Fruit fly (Drosophila melanogaster) whole organism, prepupa: ENCODE data around the gene CG33648.

ENCODE experiments used
- CG10631 ChIP-seq: fragments of 200-800 bp; sonication (Bioruptor generic); optimal IDR thresholded peaks from 2 replicates; lab custom pipeline; 2016; ENCODE audit warnings: missing biosample characterization, missing genetic modification characterization
- CG11762 ChIP-seq: fragments of 200-800 bp; sonication (Bioruptor generic); optimal IDR thresholded peaks from 3 replicates; lab custom pipeline; 2016; ENCODE audit warnings: missing biosample characterization, missing genetic modification characterization; ENCODE audit not compliant: insufficient read depth
- CG11902 ChIP-seq: fragments of 200-800 bp; sonication (Bioruptor generic); optimal IDR thresholded peaks from 3 replicates; lab custom pipeline; 2016; ENCODE audit warnings: missing biosample characterization, missing genetic modification characterization
- CG15336 ChIP-seq: fragments of 200-800 bp; sonication (Bioruptor generic); IDR thresholded peaks from 2 replicates; pipeline ENCODE4 v1.3.6; 2022; ENCODE audit warnings: missing biosample characterization, missing genetic modification characterization
- CG1621 ChIP-seq: fragments of 200-800 bp; sonication (Bioruptor generic); optimal IDR thresholded peaks from 3 replicates; lab custom pipeline; 2018; ENCODE audit warnings: missing biosample characterization, mild to moderate bottlenecking, missing genetic modification characterization
- CG16779 ChIP-seq: fragments of 200-800 bp; sonication (Bioruptor generic); optimal IDR thresholded peaks from 3 replicates; lab custom pipeline; 2017; ENCODE audit warnings: missing biosample characterization, mild to moderate bottlenecking, missing genetic modification characterization
- CG3032 ChIP-seq: fragments of 200-800 bp; optimal IDR thresholded peaks from 2 replicates; lab custom pipeline; 2019; ENCODE audit warnings: missing biosample characterization, mild to moderate bottlenecking, missing genetic modification characterization, moderate library complexity
- CG32006 ChIP-seq: fragments of 200-800 bp; sonication (Bioruptor generic); optimal IDR thresholded peaks from 3 replicates; lab custom pipeline; 2017; ENCODE audit warnings: missing biosample characterization, mild to moderate bottlenecking, missing genetic modification characterization
- CG3919 ChIP-seq: fragments of 200-800 bp; sonication (Bioruptor generic); optimal IDR thresholded peaks from 3 replicates; lab custom pipeline; 2016; ENCODE audit warnings: missing biosample characterization, missing genetic modification characterization
- CG4318 ChIP-seq: fragments of 200-800 bp; sonication (Bioruptor generic); optimal IDR thresholded peaks from 3 replicates; lab custom pipeline; 2017; ENCODE audit warnings: missing biosample characterization, mild to moderate bottlenecking, missing genetic modification characterization
- CG6163 ChIP-seq: fragments of 200-800 bp; sonication (Bioruptor generic); IDR thresholded peaks from 3 replicates; pipeline ENCODE4 v1.3.6; 2022; ENCODE audit warnings: missing biosample characterization, missing genetic modification characterization
- CG6276 ChIP-seq: fragments of 200-800 bp; sonication (Bioruptor generic); optimal IDR thresholded peaks from 2 replicates; lab custom pipeline; 2017; ENCODE audit warnings: missing biosample characterization, mild to moderate bottlenecking, missing genetic modification characterization
- CG6792 ChIP-seq: fragments of 200-800 bp; sonication (Bioruptor generic); optimal IDR thresholded peaks from 3 replicates; lab custom pipeline; 2016; ENCODE audit warnings: missing biosample characterization, missing genetic modification characterization
- CG6854 ChIP-seq: fragments of 200-800 bp; sonication (Bioruptor generic); optimal IDR thresholded peaks from 2 replicates; lab custom pipeline; 2017; ENCODE audit warnings: missing biosample characterization, mild to moderate bottlenecking, missing genetic modification characterization
- CG8119 ChIP-seq: fragments of 200-800 bp; sonication (Bioruptor generic); IDR thresholded peaks from 3 replicates; pipeline ENCODE4 v1.3.6; 2022; ENCODE audit warnings: missing biosample characterization, missing genetic modification characterization
- CG8319 ChIP-seq: fragments of 200-800 bp; sonication (Bioruptor generic); optimal IDR thresholded peaks from 3 replicates; lab custom pipeline; 2016; ENCODE audit warnings: missing biosample characterization, missing genetic modification characterization
- Eip75B ChIP-seq: fragments of 200-800 bp; sonication (Bioruptor generic); optimal IDR thresholded peaks from 3 replicates; lab custom pipeline; 2016; ENCODE audit warnings: missing biosample characterization, missing genetic modification characterization
- Eip78C ChIP-seq: fragments of 200-800 bp; sonication (Bioruptor generic); peaks from one replicate; lab custom pipeline; 2016; ENCODE audit warnings: missing biosample characterization, missing genetic modification characterization
- Eip93F ChIP-seq: fragments of 200-800 bp; sonication (Bioruptor generic); optimal IDR thresholded peaks from 2 replicates; lab custom pipeline; 2016; ENCODE audit warnings: missing biosample characterization, mild to moderate bottlenecking, missing genetic modification characterization
- Ets96B ChIP-seq: fragments of 200-800 bp; optimal IDR thresholded peaks from 2 replicates; lab custom pipeline; 2019; ENCODE audit warnings: missing biosample characterization, mild to moderate bottlenecking, missing genetic modification characterization, moderate library complexity
- Gug ChIP-seq: fragments of 200-800 bp; sonication (Bioruptor generic); IDR thresholded peaks from 2 replicates; pipeline ENCODE4 v1.3.6; 2022; ENCODE audit warnings: missing biosample characterization, missing genetic modification characterization
- Hr39 ChIP-seq: fragments of 200-800 bp; sonication (Bioruptor generic); optimal IDR thresholded peaks from 2 replicates; lab custom pipeline; 2016; ENCODE audit warnings: missing biosample characterization, missing genetic modification characterization
- Hr4 ChIP-seq: fragments of 200-800 bp; sonication (Bioruptor generic); optimal IDR thresholded peaks from 3 replicates; lab custom pipeline; 2016; ENCODE audit warnings: missing biosample characterization, missing genetic modification characterization
- Lpt ChIP-seq: fragments of 200-800 bp; sonication (Bioruptor generic); optimal IDR thresholded peaks from 3 replicates; lab custom pipeline; 2016; ENCODE audit warnings: missing biosample characterization, missing genetic modification characterization
- Smox ChIP-seq: fragments of 200-800 bp; sonication (Bioruptor generic); optimal IDR thresholded peaks from 3 replicates; lab custom pipeline; 2016; ENCODE audit warnings: missing biosample characterization, missing genetic modification characterization
- Sox102F ChIP-seq: fragments of 200-800 bp; sonication (Bioruptor generic); optimal IDR thresholded peaks from 2 replicates; lab custom pipeline; 2016; ENCODE audit warnings: missing biosample characterization, mild to moderate bottlenecking, missing genetic modification characterization
- Sox14 ChIP-seq: fragments of 200-800 bp; sonication (Bioruptor generic); optimal IDR thresholded peaks from 3 replicates; lab custom pipeline; 2016; ENCODE audit warnings: missing biosample characterization, missing genetic modification characterization
- Sox15 ChIP-seq: fragments of 200-800 bp; sonication (Bioruptor generic); optimal IDR thresholded peaks from 3 replicates; lab custom pipeline; 2016; ENCODE audit warnings: missing biosample characterization, missing genetic modification characterization
- achi ChIP-seq: fragments of 200-800 bp; sonication (Bioruptor generic); optimal IDR thresholded peaks from 3 replicates; lab custom pipeline; 2016; ENCODE audit warnings: missing biosample characterization, missing genetic modification characterization
- acj6 ChIP-seq: fragments of 200-800 bp; sonication (Bioruptor generic); optimal IDR thresholded peaks from 3 replicates; lab custom pipeline; 2016; ENCODE audit warnings: missing biosample characterization, missing genetic modification characterization
- cyc ChIP-seq: fragments of 200-800 bp; sonication (Bioruptor generic); optimal IDR thresholded peaks from 3 replicates; lab custom pipeline; 2016; ENCODE audit warnings: missing biosample characterization, missing genetic modification characterization
- dac ChIP-seq: fragments of 200-800 bp; sonication (Bioruptor generic); optimal IDR thresholded peaks from 2 replicates; lab custom pipeline; 2017; ENCODE audit warnings: missing biosample characterization, mild to moderate bottlenecking, missing genetic modification characterization
- dsx ChIP-seq: fragments of 200-800 bp; optimal IDR thresholded peaks from 3 replicates; lab custom pipeline; 2019; ENCODE audit warnings: missing biosample characterization, mild to moderate bottlenecking, missing genetic modification characterization, moderate library complexity; ENCODE audit not compliant: poor library complexity, severe bottlenecking
- eg ChIP-seq: fragments of 200-800 bp; sonication (Bioruptor generic); IDR thresholded peaks from 3 replicates; pipeline ENCODE4 v1.3.6; 2022; ENCODE audit warnings: missing biosample characterization, missing genetic modification characterization
- fkh ChIP-seq: fragments of 200-800 bp; sonication (Bioruptor generic); optimal IDR thresholded peaks from 3 replicates; lab custom pipeline; 2017; ENCODE audit warnings: missing biosample characterization, mild to moderate bottlenecking, missing genetic modification characterization, moderate library complexity
- lz ChIP-seq: fragments of 200-800 bp; sonication (Bioruptor generic); optimal IDR thresholded peaks from 3 replicates; lab custom pipeline; 2016; ENCODE audit warnings: missing biosample characterization, missing genetic modification characterization
- pdm3 ChIP-seq: fragments of 200-800 bp; sonication (Bioruptor generic); optimal IDR thresholded peaks from 3 replicates; lab custom pipeline; 2016; ENCODE audit warnings: missing biosample characterization, missing genetic modification characterization
- salr ChIP-seq, 2 experiments: fragments of 200-800 bp; sonication (Bioruptor generic); optimal IDR thresholded peaks; 3 replicates each; lab custom pipeline; 2016 to 2018; ENCODE audit warnings: missing biosample characterization in 2 of 2, missing genetic modification characterization in 2 of 2, mild to moderate bottlenecking in 1 of 2
- svp ChIP-seq: fragments of 200-800 bp; sonication (Bioruptor generic); peaks from one replicate; lab custom pipeline; 2016; ENCODE audit warnings: missing biosample characterization, missing genetic modification characterization
- vri ChIP-seq: fragments of 200-800 bp; sonication (Bioruptor generic); optimal IDR thresholded peaks from 3 replicates; lab custom pipeline; 2016; ENCODE audit warnings: missing biosample characterization, mild to moderate bottlenecking, missing genetic modification characterization

The CG33648 gene

dm6 chr2L:14484872-14485271, 39.2 kb upstream of the CG33648 start:
- TF ChIP-seq Ets96B (tag; lab: Kevin White, UChicago) (no peak), CG15336 (GFP tag; lab: Robert Waterston, UW) (no peak), CG11762 (GFP tag; lab: Kevin White, UChicago) (no peak), fkh (no peak), dac (GFP tag; lab: Kevin White, UChicago) (no peak), CG3919 (no peak), achi (GFP tag; lab: Kevin White, UChicago) (no peak), CG6276 (GFP tag; lab: Kevin White, UChicago) (no peak), Eip78C (GFP tag; lab: Kevin White, UChicago) (no peak), salr (GFP tag; optimal IDR thresholded peaks at IDR 0.05; lab: Kevin White, UChicago) (no peak), vri (GFP tag; lab: Kevin White, UChicago) (no peak), CG6792 (GFP tag; lab: Kevin White, UChicago) (no peak), Eip93F (GFP tag; lab: Kevin White, UChicago) (no peak), CG11902 (GFP tag; lab: Kevin White, UChicago) (no peak)

dm6 chr2L:14486066-14486753, 37.9 kb upstream of the CG33648 start:
- TF ChIP-seq pdm3 = no peak
- no peak for TF ChIP-seq dsx
- no peak for TF ChIP-seq Sox14 (GFP tag; lab: Kevin White, UChicago)
- TF ChIP-seq, all 60 proteins: peak for 0

DNA sequence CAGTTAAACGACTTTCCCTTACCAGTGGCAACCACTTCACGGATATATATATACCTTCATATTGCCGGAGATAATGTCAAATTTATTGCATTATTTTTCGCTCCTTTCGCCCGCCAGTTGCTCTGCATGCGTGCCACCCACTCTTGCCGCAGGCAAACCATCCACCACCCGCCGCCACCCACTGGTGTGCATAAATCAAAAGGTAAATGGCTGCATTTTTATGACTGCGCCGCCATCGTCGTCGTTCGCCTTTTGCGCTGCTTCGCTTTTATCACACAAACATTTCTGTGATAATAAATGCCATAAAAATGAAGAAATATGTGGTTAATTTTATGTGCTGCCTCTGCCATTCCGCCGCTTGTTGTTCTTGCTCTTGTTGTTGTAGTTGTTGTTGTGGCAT, 36.0 kb upstream of the CG33648 start:
- TF ChIP-seq CG16779 (tag; lab: Kevin White, UChicago) (no peak), Ets96B (tag; lab: Kevin White, UChicago) (no peak), CG6163 (0 out of 3 replicates have a peak, but pooled peaks have one; percentile 20), Eip78C (GFP tag; lab: Kevin White, UChicago) (peak; percentile 51)

dm6 chr2L:14488866-14489462, 35.1 kb upstream of the CG33648 start:
- no peak for TF ChIP-seq eg (GFP tag; lab: Robert Waterston, UW)
- no peak for TF ChIP-seq CG32006
- no peak for TF ChIP-seq dsx
- TF ChIP-seq Lpt = no peak
- no peak for TF ChIP-seq Hr39
- no peak for TF ChIP-seq fkh
- no peak for TF ChIP-seq CG6854 (GFP tag; lab: Kevin White, UChicago)
- no peak for TF ChIP-seq acj6 (GFP tag; lab: Kevin White, UChicago)
- TF ChIP-seq cyc (GFP tag; lab: Kevin White, UChicago) = no peak
- no peak for TF ChIP-seq CG4318 (GFP tag; lab: Kevin White, UChicago)
- no peak for TF ChIP-seq Eip78C (GFP tag; lab: Kevin White, UChicago)
- no peak for TF ChIP-seq CG11902 (GFP tag; lab: Kevin White, UChicago)

DNA sequence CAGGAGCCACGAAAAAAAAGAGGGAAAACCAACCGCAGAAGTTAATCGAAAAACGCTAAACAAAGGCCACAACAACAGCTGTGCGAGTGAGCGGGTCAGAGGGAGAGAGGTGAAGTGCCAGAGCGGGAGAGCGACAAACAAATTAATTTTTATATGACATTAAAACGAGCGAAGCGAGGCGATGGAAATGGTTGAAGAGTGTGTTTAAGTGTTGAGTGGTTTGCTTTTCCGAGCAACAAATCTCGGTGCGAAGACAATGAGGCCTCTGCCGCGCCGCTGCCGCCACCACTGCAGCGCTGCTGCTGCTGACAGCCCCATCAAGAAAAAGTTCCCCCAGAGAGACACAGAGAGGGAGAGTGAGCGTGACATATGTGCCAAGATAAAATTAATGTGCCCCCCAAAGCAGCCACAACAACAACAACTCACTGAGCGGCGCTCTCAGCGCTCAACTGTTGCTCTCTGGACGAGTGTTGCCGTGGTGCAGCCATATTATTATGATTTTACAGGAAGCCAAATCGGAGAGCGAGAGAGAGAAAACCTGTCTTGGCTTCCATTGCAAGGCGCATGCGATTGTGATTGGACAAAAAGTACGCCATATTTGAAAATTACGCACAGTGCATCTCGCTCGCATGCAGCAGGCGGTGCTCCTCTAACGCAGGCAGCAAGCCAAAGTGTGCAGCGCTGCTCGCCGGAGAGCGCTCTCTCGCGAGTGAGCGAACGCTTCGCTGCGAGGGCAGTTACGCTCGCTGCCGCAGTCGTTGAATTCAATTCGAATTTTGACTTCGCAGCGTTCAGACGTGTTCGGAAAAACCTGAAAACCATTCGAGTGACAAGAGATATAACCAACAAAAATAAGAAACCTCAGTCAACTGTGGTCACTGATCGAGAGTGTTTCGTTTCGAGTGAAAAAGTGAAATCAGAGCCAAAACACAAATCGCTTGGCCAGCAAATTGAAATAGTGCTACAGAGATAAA, 33.7 kb upstream of the CG33648 start, which contains the start of gene noc:
noc (plus strand) TSS at position 763 of the 974 bp plus-strand sequence.
- TF ChIP-seq lz (GFP tag; lab: Kevin White, UChicago) (peak; percentile 16), CG8119 (GFP tag; lab: Robert Waterston, UW) (peak; percentile 39; the same call in 2 of the 3 replicates), svp (GFP tag; lab: Kevin White, UChicago) (peak; percentile 90), Hr4 (GFP tag; lab: Kevin White, UChicago) (peak; percentile 1), CG10631 (GFP tag; lab: Kevin White, UChicago) (no peak), Sox15 (GFP tag; lab: Kevin White, UChicago) (no peak), vri (GFP tag; lab: Kevin White, UChicago) (peak; percentile 57), CG6854 (GFP tag; lab: Kevin White, UChicago) (peak; percentile 58), CG1621 (tag; lab: Kevin White, UChicago) (peak; percentile 42), Gug (GFP tag; lab: Robert Waterston, UW) (peak; percentile 47), fkh (peak; percentile 51), Sox102F (GFP tag; lab: Kevin White, UChicago) (peak; percentile 59), Eip78C (GFP tag; lab: Kevin White, UChicago) (peak; percentile 89), salr (GFP tag; optimal IDR thresholded peaks at IDR 0.05; lab: Kevin White, UChicago) (no peak), CG3032 (no peak), CG8319 (no peak), Eip75B (GFP tag; lab: Kevin White, UChicago) (peak; percentile 26), dsx (peak; percentile 40), Smox (GFP tag; lab: Kevin White, UChicago) (peak; percentile 5)
